Fruit fly (Drosophila melanogaster) S2 (cell line): ENCODE results near the gene CG1847.

Experiments used
- CG8478 ChIP-seq: fragments of >200 bp; optimal IDR thresholded peaks from 2 replicates; lab custom pipeline; 2018
- CTCF ChIP-seq, 2 experiments: fragments of >200 bp; optimal IDR thresholded peaks; 2 replicates each; lab custom pipeline; 2018

Gene CG1847

dm6 chrX:11868866-11869265 is at the start of gene CG1847, which contains the start of gene Nrd1:
CG1847 (plus strand) TSS chrX:11869170.
Nrd1 (minus strand) TSS chrX:11868893.
- TF ChIP-seq CTCF (optimal IDR thresholded peaks at IDR 0.05; lab: Kevin White, UChicago) (no peak), CG8478 (lab: Kevin White, UChicago) (no peak)

- TF ChIP-seq CTCF (optimal IDR thresholded peaks at IDR 0.05; lab: Kevin White, UChicago) (no peak), CG8478 (lab: Kevin White, UChicago) (no peak)
Measured at dm6 chrX:11819241-11819862, 49.6 kb upstream of the CG1847 start.

- no peak for TF ChIP-seq CTCF (optimal IDR thresholded peaks at IDR 0.05; lab: Kevin White, UChicago)
- no peak for TF ChIP-seq CG8478 (lab: Kevin White, UChicago)
Measured at dm6 chrX:11820284-11821075, 48.5 kb upstream of the CG1847 start.

dm6 chrX:11821946-11822345 is 47.0 kb upstream of the CG1847 start:
- TF ChIP-seq CTCF (optimal IDR thresholded peaks at IDR 0.05; lab: Kevin White, UChicago) (no peak), CG8478 (lab: Kevin White, UChicago) (no peak)

- TF ChIP-seq CG8478 (lab: Kevin White, UChicago) (no peak), CTCF (optimal IDR thresholded peaks at IDR 0.05; lab: Kevin White, UChicago) (no peak)
Measured at dm6 chrX:11823003-11823402, 46.0 kb upstream of the CG1847 start.

- TF ChIP-seq CTCF (optimal IDR thresholded peaks at IDR 0.05; lab: Kevin White, UChicago) = no peak
- TF ChIP-seq CG8478 (lab: Kevin White, UChicago) = no peak
Measured at dm6 chrX:11828336-11829007, 40.5 kb upstream of the CG1847 start.

- no peak for TF ChIP-seq CTCF (optimal IDR thresholded peaks at IDR 0.05; lab: Kevin White, UChicago)
- TF ChIP-seq CG8478 (lab: Kevin White, UChicago) = no peak
Measured at dm6 chrX:11837926-11838325, 31.0 kb upstream of the CG1847 start, which contains the start of gene CG15741. CG15741 (minus strand) TSS chrX:11838026.

- TF ChIP-seq CG8478 (lab: Kevin White, UChicago) (no peak), CTCF (optimal IDR thresholded peaks at IDR 0.05; lab: Kevin White, UChicago) (no peak)
Measured at dm6 chrX:11839308-11839707, 29.7 kb upstream of the CG1847 start, which contains the start of gene Cyp28c1. Cyp28c1 (plus strand) TSS chrX:11839608.

- TF ChIP-seq CTCF (optimal IDR thresholded peaks at IDR 0.05; lab: Kevin White, UChicago) = no peak
- no peak for TF ChIP-seq CG8478 (lab: Kevin White, UChicago)
Measured at dm6 chrX:11841702-11842378, 27.1 kb upstream of the CG1847 start.

dm6 chrX:11846049-11846718 is 22.8 kb upstream of the CG1847 start, which contains the start of gene CG15740:
CG15740 (minus strand) TSS chrX:11846099.
- no peak for TF ChIP-seq CTCF (optimal IDR thresholded peaks at IDR 0.05; lab: Kevin White, UChicago)
- no peak for TF ChIP-seq CG8478 (lab: Kevin White, UChicago)

dm6 chrX:11848507-11849264 is 20.3 kb upstream of the CG1847 start:
- TF ChIP-seq CTCF (optimal IDR thresholded peaks at IDR 0.05; lab: Kevin White, UChicago) (no peak), CG8478 (lab: Kevin White, UChicago) (no peak)

- TF ChIP-seq CTCF (optimal IDR thresholded peaks at IDR 0.05; lab: Kevin White, UChicago) (no peak), CG8478 (lab: Kevin White, UChicago) (no peak)
Measured at dm6 chrX:11849267-11849666, 19.7 kb upstream of the CG1847 start.

dm6 chrX:11852310-11852709 is 16.7 kb upstream of the CG1847 start, which contains the start of gene p24-1:
p24-1 (minus strand) TSS chrX:11852530.
- TF ChIP-seq CTCF (optimal IDR thresholded peaks at IDR 0.05; lab: Kevin White, UChicago) (peak; percentile 32 to 39), CG8478 (lab: Kevin White, UChicago) (no peak)
